Worm (Caenorhabditis elegans): ENCODE measurements around the gene T11F9.1.

DNA sequence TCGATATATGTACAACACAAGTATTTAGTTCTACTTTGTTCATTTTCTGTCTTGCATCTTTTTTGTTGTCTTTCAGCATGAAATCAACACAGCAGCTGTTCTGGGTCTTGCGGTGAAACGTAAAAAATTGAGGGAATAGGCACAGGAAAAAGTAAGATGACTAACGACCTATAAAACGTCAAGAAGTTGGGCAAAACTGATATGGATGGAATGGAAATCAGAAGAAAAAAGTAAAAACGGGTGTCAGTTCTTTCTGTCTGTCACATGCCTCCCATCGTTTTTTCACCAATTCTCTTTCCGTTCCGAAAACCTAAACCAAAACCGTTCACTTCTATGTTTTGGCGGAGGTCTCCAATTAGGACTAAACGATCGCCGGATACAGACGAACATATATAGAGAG is 41.6 kb downstream of the T11F9.1 start:
- TF ChIP-seq unc-130 (tag; optimal IDR thresholded peaks at IDR 0.05) (no peak), pqm-1 (tag; optimal IDR thresholded peaks at IDR 0.05) (no peak), elt-3 (tag; optimal IDR thresholded peaks at IDR 0.05) (no peak), lsy-2 (tag; optimal IDR thresholded peaks at IDR 0.05) (no peak), lin-15B (tag; optimal IDR thresholded peaks at IDR 0.05) (no peak), ces-1 (GFP tag; optimal IDR thresholded peaks at IDR 0.05) (no peak), tbx-2 (tag; optimal IDR thresholded peaks at IDR 0.05) (no peak), nhr-20 (tag; optimal IDR thresholded peaks at IDR 0.05) (no peak)

All from whole organism, L1 larva.